Worm (Caenorhabditis elegans): ENCODE results near the gene fbxa-128.

ce11 chrIII:11090870-11091386 is 48.0 kb downstream of the fbxa-128 start:
- TF ChIP-seq pha-4 (GFP tag; IDR thresholded peaks at IDR 0.05) (peak; percentile 64; the same call in 1 of the 2 replicates), pha-4 (tag; optimal IDR thresholded peaks at IDR 0.05) (no peak), hif-1 (tag; optimal IDR thresholded peaks at IDR 0.05) (no peak), lin-13 (GFP tag; optimal IDR thresholded peaks at IDR 0.05) (no peak), ces-1 (GFP tag; optimal IDR thresholded peaks at IDR 0.05) (no peak), lin-29 (GFP tag; IDR thresholded peaks at IDR 0.05) (no peak), skn-1 (tag; optimal IDR thresholded peaks at IDR 0.05) (no peak), aly-2 (tag; optimal IDR thresholded peaks at IDR 0.05) (no peak), pqm-1 (tag; optimal IDR thresholded peaks at IDR 0.05) (no peak), snpc-4 (tag; optimal IDR thresholded peaks at IDR 0.05) (peak; percentile 74), daf-16 (GFP tag; optimal IDR thresholded peaks at IDR 0.05) (peak; percentile 5 to 34), daf-16 (tag; optimal IDR thresholded peaks at IDR 0.05) (peak; percentile 44), unc-39 (tag; optimal IDR thresholded peaks at IDR 0.05) (no peak), lim-7 (GFP tag; IDR thresholded peaks at IDR 0.05) (peak; percentile 50; the same call in 1 of the 2 replicates), dpl-1 (GFP tag; optimal IDR thresholded peaks at IDR 0.05) (no peak), fkh-10 (GFP tag; optimal IDR thresholded peaks at IDR 0.05) (no peak)
